Fruit fly (Drosophila melanogaster) whole organism, embryonic: ENCODE measurements around the gene Muc4B.
A peak's percentile ranks its signal among the peaks of the same experiment; 100 is the strongest.

ENCODE experiments used
- Atf6 ChIP-seq: fragments of 200-800 bp; sonication (Bioruptor generic); IDR thresholded peaks from 2 replicates; pipeline ENCODE4 v1.3.6; 2022; ENCODE audit warnings: missing biosample characterization, missing genetic modification characterization
- CG10147 ChIP-seq: fragments of 200-800 bp; sonication (Bioruptor generic); optimal IDR thresholded peaks from 2 replicates; lab custom pipeline; 2019; ENCODE audit warnings: missing biosample characterization, mild to moderate bottlenecking, missing genetic modification characterization, moderate library complexity
- CG1024 ChIP-seq: fragments of 200-800 bp; sonication (Bioruptor generic); IDR thresholded peaks from 2 replicates; pipeline ENCODE4 v1.3.6; 2022; ENCODE audit warnings: missing biosample characterization, missing genetic modification characterization
- CG12104 ChIP-seq: fragments of 200-800 bp; sonication (Bioruptor generic); optimal IDR thresholded peaks from 3 replicates; lab custom pipeline; 2016; ENCODE audit warnings: missing biosample characterization, missing genetic modification characterization
- CG12219 ChIP-seq: fragments of 200-800 bp; sonication (Bioruptor generic); optimal IDR thresholded peaks from 3 replicates; lab custom pipeline; 2018; ENCODE audit warnings: missing biosample characterization, mild to moderate bottlenecking, missing genetic modification characterization
- CG12236 ChIP-seq: fragments of 200-800 bp; sonication (Bioruptor generic); optimal IDR thresholded peaks from 2 replicates; lab custom pipeline; 2016; ENCODE audit warnings: missing biosample characterization, missing genetic modification characterization
- CG12769 ChIP-seq: fragments of 200-800 bp; sonication (Bioruptor generic); optimal IDR thresholded peaks from 2 replicates; lab custom pipeline; 2019; ENCODE audit warnings: missing biosample characterization, mild to moderate bottlenecking, missing genetic modification characterization, moderate library complexity
- CG12942 ChIP-seq: fragments of 200-800 bp; sonication (Bioruptor generic); optimal IDR thresholded peaks from 3 replicates; lab custom pipeline; 2016; ENCODE audit warnings: missing biosample characterization, missing genetic modification characterization
- CG13424 ChIP-seq: fragments of 200-800 bp; sonication (Bioruptor generic); optimal IDR thresholded peaks from 2 replicates; lab custom pipeline; 2019; ENCODE audit warnings: missing biosample characterization, mild to moderate bottlenecking, missing genetic modification characterization, moderate library complexity
- CG13775 ChIP-seq: fragments of 200-800 bp; sonication (Bioruptor generic); optimal IDR thresholded peaks from 3 replicates; lab custom pipeline; 2017; ENCODE audit warnings: missing biosample characterization, mild to moderate bottlenecking, missing genetic modification characterization
- CG13894 ChIP-seq: fragments of 200-800 bp; sonication (Bioruptor generic); optimal IDR thresholded peaks from 3 replicates; lab custom pipeline; 2018; ENCODE audit warnings: missing biosample characterization, mild to moderate bottlenecking, missing genetic modification characterization, moderate library complexity
- CG18476 ChIP-seq: fragments of 200-800 bp; sonication (Bioruptor generic); optimal IDR thresholded peaks from 2 replicates; lab custom pipeline; 2016; ENCODE audit warnings: missing biosample characterization, mild to moderate bottlenecking, missing genetic modification characterization
- CG3163 ChIP-seq: fragments of 200-800 bp; sonication (Bioruptor generic); optimal IDR thresholded peaks from 3 replicates; lab custom pipeline; 2016; ENCODE audit warnings: missing biosample characterization, missing genetic modification characterization
- CG3407 ChIP-seq: fragments of 200-800 bp; sonication (Bioruptor generic); optimal IDR thresholded peaks from 2 replicates; lab custom pipeline; 2018; ENCODE audit warnings: missing biosample characterization, mild to moderate bottlenecking, missing genetic modification characterization
- CG43689 ChIP-seq: fragments of 200-800 bp; sonication (Bioruptor generic); IDR thresholded peaks from 2 replicates; pipeline ENCODE4 v1.3.6; 2022; ENCODE audit warnings: missing biosample characterization, missing genetic modification characterization
- CG5953 ChIP-seq: fragments of 200-800 bp; sonication (Bioruptor generic); IDR thresholded peaks from 2 replicates; pipeline ENCODE4 v1.3.6; 2022; ENCODE audit warnings: missing biosample characterization, missing genetic modification characterization
- Dref ChIP-seq: fragments of 200-800 bp; sonication (Bioruptor generic); IDR thresholded peaks from 2 replicates; pipeline ENCODE4 v1.3.6; 2022; ENCODE audit warnings: missing biosample characterization, missing genetic modification characterization
- Ets97D ChIP-seq: fragments of 200-800 bp; sonication (Bioruptor generic); optimal IDR thresholded peaks from 3 replicates; lab custom pipeline; 2016; ENCODE audit warnings: missing biosample characterization, missing genetic modification characterization
- Fer1 ChIP-seq: fragments of 200-800 bp; sonication (Bioruptor generic); optimal IDR thresholded peaks from 2 replicates; lab custom pipeline; 2017; ENCODE audit warnings: missing biosample characterization, mild to moderate bottlenecking, missing genetic modification characterization
- HHEX ChIP-seq: fragments of 200-800 bp; sonication (Bioruptor generic); optimal IDR thresholded peaks from 3 replicates; lab custom pipeline; 2017; ENCODE audit warnings: missing biosample characterization, mild to moderate bottlenecking, missing genetic modification characterization, missing genetic modification reagents
- HLH4C ChIP-seq: fragments of 200-800 bp; sonication (Bioruptor generic); IDR thresholded peaks from 3 replicates; pipeline ENCODE4 v1.3.6; 2022; ENCODE audit warnings: missing biosample characterization, missing genetic modification characterization; ENCODE audit not compliant: partially characterized antibody
- HLHmδ ChIP-seq: fragments of 200-800 bp; sonication (Bioruptor generic); optimal IDR thresholded peaks from 2 replicates; lab custom pipeline; 2018; ENCODE audit warnings: missing biosample characterization, mild to moderate bottlenecking, missing genetic modification characterization, moderate library complexity
- Kr ChIP-seq: fragments of 200-800 bp; sonication (Bioruptor generic); optimal IDR thresholded peaks from 2 replicates; lab custom pipeline; 2017; ENCODE audit warnings: missing biosample characterization, mild to moderate bottlenecking, missing genetic modification characterization
- Lhr ChIP-seq: fragments of 200-800 bp; sonication (Bioruptor generic); optimal IDR thresholded peaks from 3 replicates; lab custom pipeline; 2017; ENCODE audit warnings: mild to moderate bottlenecking, missing biosample characterization, missing genetic modification reagents, missing genetic modification characterization
- Lim3 ChIP-seq: fragments of 200-800 bp; sonication (Bioruptor generic); IDR thresholded peaks from 2 replicates; pipeline ENCODE4 v1.3.6; 2022; ENCODE audit warnings: missing biosample characterization, missing genetic modification characterization
- Neu2 ChIP-seq: fragments of 200-800 bp; sonication (Bioruptor generic); optimal IDR thresholded peaks from 3 replicates; lab custom pipeline; 2016; ENCODE audit warnings: missing biosample characterization, missing genetic modification characterization, borderline replicate concordance
- Pdp1 ChIP-seq, 2 experiments: fragments of 200-800 bp; sonication (Bioruptor generic); optimal IDR thresholded peaks; 3 replicates each; lab custom pipeline; 2016; ENCODE audit warnings: missing biosample characterization in 2 of 2, missing genetic modification characterization in 2 of 2, mild to moderate bottlenecking in 1 of 2, moderate library complexity in 1 of 2
- Sry-δ ChIP-seq: fragments of 200-800 bp; sonication (Bioruptor generic); optimal IDR thresholded peaks from 2 replicates; lab custom pipeline; 2016; ENCODE audit warnings: missing biosample characterization, missing genetic modification characterization
- Trl ChIP-seq, 3 experiments: fragments of >200 bp in 2 of 3; fragments of 200-800 bp in 1 of 3; sonication (Bioruptor generic) in 1 of 3; optimal IDR thresholded peaks; 2 replicates in 1 of 3; 3 replicates in 2 of 3; lab custom pipeline; 2016 to 2017; ENCODE audit warnings: missing biosample characterization in 1 of 3, missing genetic modification characterization in 1 of 3
- ac ChIP-seq: fragments of 200-800 bp; sonication (Bioruptor generic); optimal IDR thresholded peaks from 3 replicates; lab custom pipeline; 2017; ENCODE audit warnings: missing biosample characterization, mild to moderate bottlenecking, missing genetic modification characterization
- cas ChIP-seq: fragments of 200-800 bp; sonication (Bioruptor generic); IDR thresholded peaks from 2 replicates; pipeline ENCODE4 v1.3.6; 2022; ENCODE audit warnings: missing biosample characterization, missing genetic modification characterization
- chinmo ChIP-seq: fragments of 200-800 bp; sonication (Bioruptor generic); IDR thresholded peaks from 4 replicates; pipeline ENCODE4 v1.3.6; 2022; ENCODE audit warnings: missing biosample characterization, missing genetic modification characterization; ENCODE audit not compliant: partially characterized antibody
- crol ChIP-seq: fragments of 200-800 bp; sonication (Bioruptor generic); IDR thresholded peaks from 2 replicates; pipeline ENCODE4 v1.3.6; 2022; ENCODE audit warnings: missing biosample characterization, missing genetic modification characterization
- disco-r ChIP-seq: fragments of 200-800 bp; sonication (Bioruptor generic); optimal IDR thresholded peaks from 2 replicates; lab custom pipeline; 2016; ENCODE audit warnings: missing biosample characterization, missing genetic modification characterization
- ems ChIP-seq: fragments of 200-800 bp; sonication (Bioruptor generic); optimal IDR thresholded peaks from 3 replicates; lab custom pipeline; 2016; ENCODE audit warnings: missing biosample characterization, missing genetic modification characterization
- eve ChIP-seq, 2 experiments: fragments of >200 bp; optimal IDR thresholded peaks; 2 replicates each; lab custom pipeline; 2017; ENCODE audit warnings: missing biosample characterization in 2 of 2, missing genetic modification characterization in 2 of 2
- jing ChIP-seq: fragments of 200-800 bp; sonication (Bioruptor generic); optimal IDR thresholded peaks from 2 replicates; lab custom pipeline; 2018; ENCODE audit warnings: missing biosample characterization, mild to moderate bottlenecking, missing genetic modification characterization
- nom ChIP-seq: fragments of 200-800 bp; sonication (Bioruptor generic); optimal IDR thresholded peaks from 2 replicates; lab custom pipeline; 2017; ENCODE audit warnings: missing biosample characterization, missing genetic modification characterization, mild to moderate bottlenecking, moderate library complexity, missing genetic modification reagents
- org-1 ChIP-seq: fragments of 200-800 bp; sonication (Bioruptor generic); optimal IDR thresholded peaks from 2 replicates; lab custom pipeline; 2017; ENCODE audit warnings: missing biosample characterization, missing genetic modification characterization
- peb ChIP-seq: fragments of 200-800 bp; sonication (Bioruptor generic); IDR thresholded peaks from 2 replicates; pipeline ENCODE4 v1.3.6; 2022; ENCODE audit warnings: missing biosample characterization, missing genetic modification characterization
- psq ChIP-seq: fragments of 200-800 bp; sonication (Bioruptor generic); optimal IDR thresholded peaks from 2 replicates; lab custom pipeline; 2017; ENCODE audit warnings: missing biosample characterization, missing genetic modification characterization
- salm ChIP-seq: fragments of 200-800 bp; sonication (Bioruptor generic); optimal IDR thresholded peaks from 2 replicates; lab custom pipeline; 2018; ENCODE audit warnings: missing biosample characterization, mild to moderate bottlenecking, missing genetic modification characterization
- shn ChIP-seq: fragments of 200-800 bp; sonication (Bioruptor generic); optimal IDR thresholded peaks from 3 replicates; lab custom pipeline; 2016; ENCODE audit warnings: missing biosample characterization, missing genetic modification characterization
- stwl ChIP-seq: fragments of 200-800 bp; sonication (Bioruptor generic); optimal IDR thresholded peaks from 3 replicates; lab custom pipeline; 2018; ENCODE audit warnings: missing biosample characterization, mild to moderate bottlenecking, missing genetic modification characterization, moderate library complexity
- tap ChIP-seq: fragments of 200-800 bp; optimal IDR thresholded peaks from 3 replicates; lab custom pipeline; 2019; ENCODE audit warnings: missing biosample characterization, mild to moderate bottlenecking, missing genetic modification characterization, moderate library complexity
- ttk ChIP-seq: fragments of 200-800 bp; sonication (Bioruptor generic); IDR thresholded peaks from 2 replicates; pipeline ENCODE4 v2.1.2; 2022; ENCODE audit warnings: missing biosample characterization, missing genetic modification characterization
- tup ChIP-seq: fragments of 200-800 bp; sonication (Bioruptor generic); optimal IDR thresholded peaks from 2 replicates; lab custom pipeline; 2016; ENCODE audit warnings: missing biosample characterization, mild to moderate bottlenecking, missing genetic modification characterization, moderate library complexity
- unpg ChIP-seq: fragments of 200-800 bp; sonication (Bioruptor generic); optimal IDR thresholded peaks from 3 replicates; lab custom pipeline; 2018; ENCODE audit warnings: missing biosample characterization, mild to moderate bottlenecking, missing genetic modification characterization, moderate library complexity
- usp ChIP-seq: fragments of >200 bp; optimal IDR thresholded peaks from 2 replicates; lab custom pipeline; 2017; ENCODE audit warnings: missing biosample characterization, missing genetic modification characterization
- wdn ChIP-seq: fragments of 200-800 bp; sonication (Bioruptor generic); IDR thresholded peaks from 2 replicates; pipeline ENCODE4 v1.3.6; 2022; ENCODE audit warnings: missing biosample characterization, missing genetic modification characterization
- wek ChIP-seq: fragments of 200-800 bp; sonication (Bioruptor generic); optimal IDR thresholded peaks from 3 replicates; lab custom pipeline; 2018; ENCODE audit warnings: missing biosample characterization, mild to moderate bottlenecking, missing genetic modification characterization, moderate library complexity

Muc4B gene

DNA sequence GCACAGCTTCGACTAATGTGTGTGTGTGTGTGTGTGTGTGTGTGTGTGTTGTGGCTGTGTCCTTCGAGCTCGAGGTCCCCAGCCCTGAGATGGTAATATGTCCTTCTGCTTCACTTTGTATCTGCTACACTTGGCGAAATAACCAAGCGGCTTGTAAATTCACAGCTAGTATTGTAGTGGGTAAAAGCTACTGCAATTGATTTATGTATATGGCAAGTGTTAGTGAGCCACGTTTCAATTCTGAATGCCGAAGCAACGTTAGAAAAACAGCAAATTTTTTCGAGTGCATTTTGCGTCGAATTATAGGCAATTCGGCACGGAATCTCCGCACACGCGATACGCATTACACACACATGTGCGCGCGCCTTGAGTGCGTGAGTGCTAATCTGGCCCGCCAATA lies 16.7 kb upstream of the Muc4B start (continued):
- TF ChIP-seq CG12942 (GFP tag; lab: Kevin White, UChicago) (peak; percentile 9), CG18476 (GFP tag; lab: Kevin White, UChicago) (no peak), Neu2 (GFP tag; lab: Kevin White, UChicago) (no peak), CG43689 (no peak), ems (GFP tag; lab: Kevin White, UChicago) (peak; percentile 6), Dref (no peak), CG1024 (no peak), crol (GFP tag; lab: Robert Waterston, UW) (no peak), Lhr (GFP tag; lab: Kevin White, UChicago) (no peak), Ets97D (GFP tag; lab: Kevin White, UChicago) (no peak), org-1 (GFP tag; lab: Kevin White, UChicago) (peak; percentile 42), shn (no peak), CG3163 (GFP tag; lab: Kevin White, UChicago) (no peak), eve (GFP tag; optimal IDR thresholded peaks at IDR 0.05; lab: Kevin White, UChicago) (no peak), CG13775 (GFP tag; lab: Kevin White, UChicago) (peak; percentile 19), wdn (GFP tag; lab: Robert Waterston, UW) (no peak), Sry-δ (GFP tag; lab: Kevin White, UChicago) (no peak), CG12104 (GFP tag; lab: Kevin White, UChicago) (no peak), cas (no peak), chinmo (GFP tag; lab: Robert Waterston, UW) (no peak), tup (GFP tag; lab: Kevin White, UChicago) (no peak), ac (no peak), usp (GFP tag; lab: Kevin White, UChicago) (no peak), tap (tag; lab: Kevin White, UChicago) (no peak), CG13424 (peak; percentile 57), CG13894 (no peak), psq (GFP tag; lab: Kevin White, UChicago) (no peak), HLHmδ (GFP tag; lab: Kevin White, UChicago) (no peak), CG12769 (tag; lab: Kevin White, UChicago) (peak; percentile 80), wek (GFP tag; lab: Kevin White, UChicago) (peak; percentile 22), salm (tag; lab: Kevin White, UChicago) (no peak), HLH4C (GFP tag; lab: Robert Waterston, UW) (no peak), HHEX (GFP tag; lab: Kevin White, UChicago) (peak; percentile 45), Atf6 (GFP tag; lab: Robert Waterston, UW) (0 out of 2 replicates have a peak, but pooled peaks have one; percentile 41), Kr (GFP tag; lab: Kevin White, UChicago) (no peak), stwl (tag; lab: Kevin White, UChicago) (no peak), Lim3 (no peak), Pdp1 (GFP tag; optimal IDR thresholded peaks at IDR 0.05; lab: Kevin White, UChicago) (peak in 1 of 2 experiments; percentile 47), CG10147 (GFP tag; lab: Kevin White, UChicago) (peak; percentile 35), CG3407 (no peak), unpg (GFP tag; lab: Kevin White, UChicago) (peak; percentile 53), ttk (peak; percentile 16; the same call in 1 of the 2 replicates), Fer1 (peak; percentile 62), Trl (optimal IDR thresholded peaks at IDR 0.05; lab: Kevin White, UChicago) (no peak), Trl (GFP tag; optimal IDR thresholded peaks at IDR 0.05; lab: Kevin White, UChicago) (peak; percentile 28), CG12219 (GFP tag; lab: Kevin White, UChicago) (peak; percentile 43), peb (GFP tag; lab: Robert Waterston, UW) (no peak), CG12236 (no peak), jing (GFP tag; lab: Kevin White, UChicago) (peak; percentile 44), disco-r (no peak), nom (no peak), CG5953 (GFP tag; lab: Robert Waterston, UW) (no peak)
